Fruit fly (Drosophila melanogaster) Kc167 (cell line): ENCODE data around the gene CG5850.

Experiments used
- Myc ChIP-seq: fragments of >200 bp; optimal IDR thresholded peaks from 2 replicates; lab custom pipeline; 2017; ENCODE audit warnings: missing external identifiers
- Sin3A ChIP-seq: fragments of >200 bp; optimal IDR thresholded peaks from 2 replicates; lab custom pipeline; 2018; ENCODE audit warnings: missing external identifiers
- h ChIP-seq: fragments of >200 bp; optimal IDR thresholded peaks from 3 replicates; lab custom pipeline; 2018; ENCODE audit warnings: missing external identifiers
- insv ChIP-seq: fragments of >200 bp; optimal IDR thresholded peaks from 3 replicates; lab custom pipeline; 2018; ENCODE audit warnings: missing external identifiers
- ttk ChIP-seq: sonication (Bioruptor generic); optimal IDR thresholded peaks from 2 replicates; lab custom pipeline; 2017; ENCODE audit warnings: missing external identifiers

- TF ChIP-seq h = no peak
- TF ChIP-seq ttk (lab: Kevin White, UChicago) = no peak
- no peak for TF ChIP-seq Myc (lab: Kevin White, UChicago)
- no peak for TF ChIP-seq insv (lab: Kevin White, UChicago)
- TF ChIP-seq Sin3A (lab: Kevin White, UChicago) = no peak
Measured at dm6 chr2L:9989846-9990506, 26.2 kb upstream of the CG5850 start.
